Fruit fly (Drosophila melanogaster) whole organism, embryonic: ENCODE measurements around the gene CG14100.
A peak's percentile ranks its signal among the peaks of the same experiment; 100 is the strongest.

Experiments
- C15 ChIP-seq: fragments of 200-800 bp; sonication (Bioruptor generic); IDR thresholded peaks from 3 replicates; pipeline ENCODE4 v1.3.6; 2022; ENCODE audit warnings: missing biosample characterization, missing genetic modification characterization
- CG1024 ChIP-seq: fragments of 200-800 bp; sonication (Bioruptor generic); IDR thresholded peaks from 2 replicates; pipeline ENCODE4 v1.3.6; 2022; ENCODE audit warnings: missing biosample characterization, missing genetic modification characterization
- CG11085 ChIP-seq: fragments of 200-800 bp; sonication (Bioruptor generic); IDR thresholded peaks from 2 replicates; pipeline ENCODE4 v1.3.6; 2022; ENCODE audit warnings: missing biosample characterization, missing genetic modification characterization
- CG12391 ChIP-seq: fragments of 200-800 bp; sonication (Bioruptor generic); optimal IDR thresholded peaks from 3 replicates; lab custom pipeline; 2018; ENCODE audit warnings: missing biosample characterization, mild to moderate bottlenecking, missing genetic modification characterization, moderate library complexity
- CG14441 ChIP-seq: fragments of 200-800 bp; sonication (Bioruptor generic); IDR thresholded peaks from 2 replicates; pipeline ENCODE4 v1.3.6; 2022; ENCODE audit warnings: missing biosample characterization, missing genetic modification characterization
- CG14860 ChIP-seq: fragments of 200-800 bp; sonication (Bioruptor generic); IDR thresholded peaks from 3 replicates; pipeline ENCODE4 v1.3.6; 2022; ENCODE audit warnings: missing biosample characterization, missing genetic modification characterization; ENCODE audit not compliant: partially characterized antibody
- CG15601 ChIP-seq: fragments of 200-800 bp; sonication (Bioruptor generic); optimal IDR thresholded peaks from 3 replicates; lab custom pipeline; 2019; ENCODE audit warnings: missing biosample characterization, mild to moderate bottlenecking, missing genetic modification characterization, moderate library complexity
- CG15696 ChIP-seq: fragments of 200-800 bp; sonication (Bioruptor generic); optimal IDR thresholded peaks from 2 replicates; lab custom pipeline; 2019; ENCODE audit warnings: missing biosample characterization, mild to moderate bottlenecking, missing genetic modification characterization, moderate library complexity
- CG1792 ChIP-seq: fragments of 200-800 bp; sonication (Bioruptor generic); optimal IDR thresholded peaks from 2 replicates; lab custom pipeline; 2016; ENCODE audit warnings: missing biosample characterization, missing genetic modification characterization
- CG18476 ChIP-seq: fragments of 200-800 bp; sonication (Bioruptor generic); optimal IDR thresholded peaks from 2 replicates; lab custom pipeline; 2016; ENCODE audit warnings: missing biosample characterization, mild to moderate bottlenecking, missing genetic modification characterization
- CG30020 ChIP-seq: fragments of 200-800 bp; optimal IDR thresholded peaks from 2 replicates; lab custom pipeline; 2019; ENCODE audit warnings: missing biosample characterization, mild to moderate bottlenecking, missing genetic modification characterization, moderate library complexity
- CG30403 ChIP-seq: fragments of 200-800 bp; sonication (Bioruptor generic); optimal IDR thresholded peaks from 3 replicates; lab custom pipeline; 2016; ENCODE audit warnings: missing biosample characterization, missing genetic modification characterization
- CG4617 ChIP-seq: fragments of 200-800 bp; sonication (Bioruptor generic); optimal IDR thresholded peaks from 3 replicates; lab custom pipeline; 2016; ENCODE audit warnings: missing biosample characterization, missing genetic modification characterization, borderline replicate concordance
- CG7987 ChIP-seq: fragments of 200-800 bp; sonication (Bioruptor generic); optimal IDR thresholded peaks from 2 replicates; lab custom pipeline; 2018; ENCODE audit warnings: missing biosample characterization, mild to moderate bottlenecking, missing genetic modification characterization, moderate library complexity
- CG9797 ChIP-seq: fragments of 200-800 bp; sonication (Bioruptor generic); optimal IDR thresholded peaks from 3 replicates; lab custom pipeline; 2018; ENCODE audit warnings: missing biosample characterization, mild to moderate bottlenecking, missing genetic modification characterization
- CkIIα-i1 ChIP-seq: fragments of 200-800 bp; sonication (Bioruptor generic); IDR thresholded peaks from 2 replicates; pipeline ENCODE4 v1.3.6; 2022; ENCODE audit warnings: missing biosample characterization, missing genetic modification characterization
- CoRest ChIP-seq: fragments of 200-800 bp; sonication (Bioruptor generic); optimal IDR thresholded peaks from 3 replicates; lab custom pipeline; 2018; ENCODE audit warnings: missing biosample characterization, mild to moderate bottlenecking, missing genetic modification characterization, moderate library complexity
- Dp ChIP-seq: fragments of 200-800 bp; sonication (Bioruptor generic); optimal IDR thresholded peaks from 2 replicates; lab custom pipeline; 2018; ENCODE audit warnings: missing biosample characterization, mild to moderate bottlenecking, missing genetic modification characterization, moderate library complexity
- ERR ChIP-seq: fragments of 200-800 bp; sonication (Bioruptor generic); optimal IDR thresholded peaks from 2 replicates; lab custom pipeline; 2016; ENCODE audit warnings: missing biosample characterization, missing genetic modification characterization
- GATAe ChIP-seq: fragments of 200-800 bp; sonication (Bioruptor generic); conservative IDR thresholded peaks from 2 replicates; pipeline ENCODE4 v1.3.6; 2022; ENCODE audit warnings: missing biosample characterization, missing genetic modification characterization
- Gug ChIP-seq: fragments of 200-800 bp; sonication (Bioruptor generic); IDR thresholded peaks from 4 replicates; pipeline ENCODE4 v1.3.6; 2022; ENCODE audit warnings: missing biosample characterization, missing genetic modification characterization
- Hmx ChIP-seq: fragments of 200-800 bp; sonication (Bioruptor generic); optimal IDR thresholded peaks from 2 replicates; lab custom pipeline; 2016; ENCODE audit warnings: missing biosample characterization, missing genetic modification characterization
- Mes4 ChIP-seq: fragments of 200-800 bp; sonication (Bioruptor generic); optimal IDR thresholded peaks from 2 replicates; lab custom pipeline; 2016; ENCODE audit warnings: missing biosample characterization, missing genetic modification characterization
- Myb ChIP-seq: fragments of 200-800 bp; sonication (Bioruptor generic); optimal IDR thresholded peaks from 2 replicates; lab custom pipeline; 2016; ENCODE audit warnings: missing biosample characterization, missing genetic modification characterization
- Neu2 ChIP-seq: fragments of 200-800 bp; sonication (Bioruptor generic); optimal IDR thresholded peaks from 3 replicates; lab custom pipeline; 2016; ENCODE audit warnings: missing biosample characterization, missing genetic modification characterization, borderline replicate concordance
- PHDP ChIP-seq: fragments of 200-800 bp; sonication (Bioruptor generic); optimal IDR thresholded peaks from 3 replicates; lab custom pipeline; 2018; ENCODE audit warnings: missing biosample characterization, mild to moderate bottlenecking, missing genetic modification characterization, moderate library complexity
- Rx ChIP-seq: fragments of 200-800 bp; sonication (Bioruptor generic); IDR thresholded peaks from 2 replicates; pipeline ENCODE4 v1.3.6; 2022; ENCODE audit warnings: missing biosample characterization, missing genetic modification characterization
- Trl ChIP-seq, 3 experiments: fragments of >200 bp in 2 of 3; fragments of 200-800 bp in 1 of 3; sonication (Bioruptor generic) in 1 of 3; optimal IDR thresholded peaks; 2 replicates in 1 of 3; 3 replicates in 2 of 3; lab custom pipeline; 2016 to 2017; ENCODE audit warnings: missing biosample characterization in 1 of 3, missing genetic modification characterization in 1 of 3
- Xrp1 ChIP-seq: fragments of 200-800 bp; sonication (Bioruptor generic); IDR thresholded peaks from 2 replicates; pipeline ENCODE4 v1.3.6; 2022; ENCODE audit warnings: missing biosample characterization, missing genetic modification characterization
- amos ChIP-seq: fragments of 200-800 bp; sonication (Bioruptor generic); IDR thresholded peaks from 2 replicates; pipeline ENCODE4 v1.3.6; 2022; ENCODE audit warnings: missing biosample characterization, missing genetic modification characterization; ENCODE audit not compliant: partially characterized antibody
- bbx ChIP-seq: fragments of 200-800 bp; sonication (Bioruptor generic); IDR thresholded peaks from 2 replicates; pipeline ENCODE4 v1.3.6; 2022; ENCODE audit warnings: missing biosample characterization, missing genetic modification characterization; ENCODE audit not compliant: partially characterized antibody
- btn ChIP-seq: fragments of 200-800 bp; sonication (Bioruptor generic); optimal IDR thresholded peaks from 2 replicates; lab custom pipeline; 2016; ENCODE audit warnings: missing biosample characterization, missing genetic modification characterization
- chm ChIP-seq: fragments of 200-800 bp; sonication (Bioruptor generic); IDR thresholded peaks from 2 replicates; pipeline ENCODE4 v1.3.6; 2022; ENCODE audit warnings: missing biosample characterization, missing genetic modification characterization
- dati ChIP-seq: fragments of 200-800 bp; sonication (Bioruptor generic); IDR thresholded peaks from 2 replicates; pipeline ENCODE4 v1.3.6; 2022; ENCODE audit warnings: missing biosample characterization, missing genetic modification characterization
- dm ChIP-seq: fragments of 200-800 bp; sonication (Bioruptor generic); optimal IDR thresholded peaks from 3 replicates; lab custom pipeline; 2016; ENCODE audit warnings: missing biosample characterization, missing genetic modification characterization
- dpn ChIP-seq, 2 experiments: fragments of 200-800 bp; sonication (Bioruptor generic); optimal IDR thresholded peaks; 3 replicates each; lab custom pipeline; 2016; ENCODE audit warnings: missing biosample characterization in 2 of 2, missing genetic modification characterization in 2 of 2
- esg ChIP-seq: fragments of 200-800 bp; sonication (Bioruptor generic); conservative IDR thresholded peaks from 2 replicates; pipeline ENCODE4 v1.3.6; 2022; ENCODE audit warnings: missing biosample characterization, missing genetic modification characterization
- h ChIP-seq: fragments of >200 bp; optimal IDR thresholded peaks from 2 replicates; lab custom pipeline; 2017
- lov ChIP-seq, 2 experiments: fragments of 200-800 bp in 1 of 2; fragments of >200 bp in 1 of 2; sonication (Bioruptor generic) in 1 of 2; IDR thresholded peaks in 1 of 2; optimal IDR thresholded peaks in 1 of 2; 2 replicates in 1 of 2; 3 replicates in 1 of 2; pipeline versions ENCODE4 v1.3.6 to Lab custom; 2017 to 2022; ENCODE audit warnings: missing biosample characterization in 1 of 2, missing genetic modification characterization in 1 of 2
- nerfin-1 ChIP-seq: fragments of 200-800 bp; sonication (Bioruptor generic); optimal IDR thresholded peaks from 3 replicates; lab custom pipeline; 2019; ENCODE audit warnings: missing biosample characterization, mild to moderate bottlenecking, missing genetic modification characterization, moderate library complexity
- p53 ChIP-seq: fragments of 200-800 bp; sonication (Bioruptor generic); optimal IDR thresholded peaks from 2 replicates; lab custom pipeline; 2016; ENCODE audit warnings: missing biosample characterization, missing genetic modification characterization
- scrt ChIP-seq: fragments of 200-800 bp; sonication (Bioruptor generic); optimal IDR thresholded peaks from 2 replicates; lab custom pipeline; 2018; ENCODE audit warnings: missing biosample characterization, mild to moderate bottlenecking, missing genetic modification characterization, moderate library complexity
- sna ChIP-seq: fragments of 200-800 bp; sonication (Bioruptor generic); IDR thresholded peaks from 2 replicates; pipeline ENCODE4 v1.3.6; 2022; ENCODE audit warnings: missing biosample characterization, missing genetic modification characterization; ENCODE audit not compliant: partially characterized antibody
- sqz ChIP-seq: fragments of 200-800 bp; sonication (Bioruptor generic); optimal IDR thresholded peaks from 3 replicates; lab custom pipeline; 2018; ENCODE audit warnings: missing biosample characterization, mild to moderate bottlenecking, missing genetic modification characterization
- trem ChIP-seq: fragments of 200-800 bp; optimal IDR thresholded peaks from 3 replicates; lab custom pipeline; 2019; ENCODE audit warnings: missing biosample characterization, mild to moderate bottlenecking, missing genetic modification characterization, moderate library complexity
- ttk ChIP-seq: fragments of 200-800 bp; sonication (Bioruptor generic); IDR thresholded peaks from 2 replicates; pipeline ENCODE4 v2.1.2; 2022; ENCODE audit warnings: missing biosample characterization, missing genetic modification characterization
- wdn ChIP-seq: fragments of 200-800 bp; sonication (Bioruptor generic); IDR thresholded peaks from 2 replicates; pipeline ENCODE4 v1.3.6; 2022; ENCODE audit warnings: missing biosample characterization, missing genetic modification characterization
- z ChIP-seq: fragments of 200-800 bp; sonication (Bioruptor generic); IDR thresholded peaks from 3 replicates; pipeline ENCODE4 v1.3.6; 2022; ENCODE audit warnings: missing biosample characterization, missing genetic modification characterization

Gene CG14100

dm6 chr3L:19561745-19562144 is 28.6 kb downstream of the CG14100 start (continued):
- TF ChIP-seq PHDP (tag; lab: Kevin White, UChicago) (peak; percentile 18), CG12391 (peak; percentile 22), CoRest (peak; percentile 27), p53 (GFP tag; lab: Kevin White, UChicago) (no peak), Hmx (GFP tag; lab: Kevin White, UChicago) (peak; percentile 51)

dm6 chr3L:19560695-19561246 is 29.6 kb downstream of the CG14100 start:
- peak; percentile 80 for TF ChIP-seq btn (GFP tag; lab: Kevin White, UChicago)
- no peak for TF ChIP-seq amos (GFP tag; lab: Robert Waterston, UW)
- TF ChIP-seq CG1792 (GFP tag; lab: Kevin White, UChicago): peak; percentile 81
- peak; percentile 87 for TF ChIP-seq Neu2
- TF ChIP-seq Trl (optimal IDR thresholded peaks at IDR 0.05; lab: Kevin White, UChicago): no peak
- peak; percentile 94 for TF ChIP-seq Trl (GFP tag; optimal IDR thresholded peaks at IDR 0.05; lab: Kevin White, UChicago)
- peak; percentile 93 for TF ChIP-seq wdn (GFP tag; lab: Robert Waterston, UW)
- peak; percentile 87 for TF ChIP-seq Mes4
- TF ChIP-seq CG30020 (tag; lab: Kevin White, UChicago): peak; percentile 81
- TF ChIP-seq sqz (GFP tag; lab: Kevin White, UChicago): peak; percentile 93
- 0 out of 2 replicates have a peak, but pooled peaks have one; percentile 17 for TF ChIP-seq CkIIα-i1 (GFP tag; lab: Robert Waterston, UW)
- TF ChIP-seq esg (GFP tag; lab: Robert Waterston, UW): peak; percentile 93
- TF ChIP-seq CG9797 (GFP tag; lab: Kevin White, UChicago): peak; percentile 43
- TF ChIP-seq CG30403 (GFP tag; lab: Kevin White, UChicago): peak; percentile 97
- TF ChIP-seq ERR: peak; percentile 67
- no peak for TF ChIP-seq h (lab: Kevin White, UChicago)
- peak; percentile 99 for TF ChIP-seq CG15696 (tag; lab: Kevin White, UChicago)
- TF ChIP-seq dpn (GFP tag; optimal IDR thresholded peaks at IDR 0.05; lab: Kevin White, UChicago): peak; percentile 93 to 96
- peak; percentile 91 for TF ChIP-seq dati
- TF ChIP-seq sna (GFP tag; lab: Robert Waterston, UW): no peak
- peak; percentile 2 for TF ChIP-seq Dp
- peak; percentile 79 for TF ChIP-seq CG11085 (GFP tag; lab: Robert Waterston, UW)
- peak; percentile 78 for TF ChIP-seq CG7987 (GFP tag; lab: Kevin White, UChicago)
- peak; percentile 91 for TF ChIP-seq CG1024 (GFP tag; lab: Robert Waterston, UW)
- TF ChIP-seq ttk (GFP tag; lab: Robert Waterston, UW): peak; percentile 92
- peak; percentile 97 for TF ChIP-seq chm
- TF ChIP-seq CG14441 (GFP tag; lab: Robert Waterston, UW): peak; percentile 92
- peak; percentile 77; the same call in 2 of the 3 replicates for TF ChIP-seq z (GFP tag; lab: Robert Waterston, UW)
- peak; percentile 97 for TF ChIP-seq Xrp1 (GFP tag; lab: Robert Waterston, UW)
- peak; percentile 70; the same call in 1 of the 3 replicates for TF ChIP-seq C15 (GFP tag; lab: Robert Waterston, UW)
- TF ChIP-seq trem: peak; percentile 94
- TF ChIP-seq CG14860: no peak
- peak; percentile 76 for TF ChIP-seq GATAe (GFP tag; lab: Robert Waterston, UW)
- TF ChIP-seq dm (GFP tag; lab: Kevin White, UChicago): peak; percentile 85
- no peak for TF ChIP-seq bbx (GFP tag; lab: Robert Waterston, UW)
- TF ChIP-seq lov (optimal IDR thresholded peaks at IDR 0.05; lab: Kevin White, UChicago): no peak
- TF ChIP-seq lov (GFP tag; IDR thresholded peaks at IDR 0.05; lab: Robert Waterston, UW): peak; percentile 97
- TF ChIP-seq CG15601: peak; percentile 95
- peak; percentile 90 for TF ChIP-seq CG4617 (GFP tag; lab: Kevin White, UChicago)
- peak; percentile 86 for TF ChIP-seq Gug (GFP tag; lab: Robert Waterston, UW)
- peak; percentile 93 for TF ChIP-seq nerfin-1 (tag; lab: Kevin White, UChicago)
- peak; percentile 90 for TF ChIP-seq scrt (GFP tag; lab: Kevin White, UChicago)
- peak; percentile 77 for TF ChIP-seq Myb (GFP tag; lab: Kevin White, UChicago)
- peak; percentile 92 for TF ChIP-seq CG18476 (GFP tag; lab: Kevin White, UChicago)
- TF ChIP-seq Rx (GFP tag; lab: Robert Waterston, UW): peak; percentile 87
